Fruit fly (Drosophila melanogaster): ENCODE data around the gene CG7884.
A peak's percentile ranks its signal among the peaks of the same experiment; 100 is the strongest.

Gene CG7884

dm6 chrX:19268484-19269068 lies 48.2 kb downstream of the CG7884 start, which contains the start of gene CG8010 (continued):
- TF ChIP-seq CG6272 (GFP tag; IDR thresholded peaks at IDR 0.05) = no peak
- TF ChIP-seq CG6791 (GFP tag; IDR thresholded peaks at IDR 0.05; ENCODE audit: partially characterized antibody) = no peak
- TF ChIP-seq z (GFP tag; IDR thresholded peaks at IDR 0.05) = 0 out of 3 replicates have a peak, but pooled peaks have one; percentile 21
- no peak; the same call in 1 of the 2 replicates for TF ChIP-seq cas (GFP tag; IDR thresholded peaks at IDR 0.05)
- no peak for TF ChIP-seq croc (GFP tag; conservative IDR thresholded peaks at IDR 0.05)
- no peak for TF ChIP-seq Dip2 (GFP tag; IDR thresholded peaks at IDR 0.05)
- peak; percentile 47 for TF ChIP-seq slbo (GFP tag; IDR thresholded peaks at IDR 0.05)
- TF ChIP-seq Trl (optimal IDR thresholded peaks at IDR 0.05) = no peak
- peak; percentile 9 for TF ChIP-seq Trl (GFP tag; optimal IDR thresholded peaks at IDR 0.05)
- TF ChIP-seq hbn (GFP tag; IDR thresholded peaks at IDR 0.05; ENCODE audit: partially characterized antibody) = no peak
- no peak for TF ChIP-seq CG12942 (GFP tag; optimal IDR thresholded peaks at IDR 0.05)
- TF ChIP-seq CG7556 (GFP tag; optimal IDR thresholded peaks at IDR 0.05) = no peak
- no peak for TF ChIP-seq D (optimal IDR thresholded peaks at IDR 0.05)
- TF ChIP-seq D (GFP tag; optimal IDR thresholded peaks at IDR 0.05) = no peak
- TF ChIP-seq ham (GFP tag; IDR thresholded peaks at IDR 0.05) = no peak
- TF ChIP-seq Deaf1 (tag; optimal IDR thresholded peaks at IDR 0.05) = no peak
- no peak for TF ChIP-seq Stat92E (GFP tag; optimal IDR thresholded peaks at IDR 0.05)
- TF ChIP-seq Oaz (GFP tag; IDR thresholded peaks at IDR 0.05) = no peak
- TF ChIP-seq ash1 (GFP tag; optimal IDR thresholded peaks at IDR 0.05) = no peak
- no peak for TF ChIP-seq gro (GFP tag; optimal IDR thresholded peaks at IDR 0.05)
- no peak for TF ChIP-seq CG12071 (GFP tag; optimal IDR thresholded peaks at IDR 0.05)
- no peak for TF ChIP-seq Bdp1 (GFP tag; optimal IDR thresholded peaks at IDR 0.05)
- no peak for TF ChIP-seq dysf (GFP tag; IDR thresholded peaks at IDR 0.05)
- TF ChIP-seq row (GFP tag; IDR thresholded peaks at IDR 0.05) = peak; percentile 53
- peak; percentile 33; the same call in 1 of the 2 replicates for TF ChIP-seq CG32532 (GFP tag; IDR thresholded peaks at IDR 0.05)
- no peak for TF ChIP-seq psq (GFP tag; optimal IDR thresholded peaks at IDR 0.05)
- peak; percentile 17 for TF ChIP-seq HLHmδ (GFP tag; optimal IDR thresholded peaks at IDR 0.05)
- no peak for TF ChIP-seq danr (GFP tag; IDR thresholded peaks at IDR 0.05)
- no peak for TF ChIP-seq CG17568 (GFP tag; optimal IDR thresholded peaks at IDR 0.05)
- no peak for TF ChIP-seq ftz-f1 (GFP tag; optimal IDR thresholded peaks at IDR 0.05)
- no peak for TF ChIP-seq Mes4 (GFP tag; optimal IDR thresholded peaks at IDR 0.05)
- TF ChIP-seq en (GFP tag; optimal IDR thresholded peaks at IDR 0.05) = no peak
- TF ChIP-seq CG14860 (GFP tag; IDR thresholded peaks at IDR 0.05; ENCODE audit: partially characterized antibody) = no peak
- no peak for TF ChIP-seq sqz (GFP tag; optimal IDR thresholded peaks at IDR 0.05)
- TF ChIP-seq dan (GFP tag; IDR thresholded peaks at IDR 0.05) = no peak
- TF ChIP-seq CG9876 (GFP tag; optimal IDR thresholded peaks at IDR 0.05) = no peak
- no peak for TF ChIP-seq unpg (GFP tag; optimal IDR thresholded peaks at IDR 0.05)
- no peak for TF ChIP-seq abd-A (tag; optimal IDR thresholded peaks at IDR 0.05)
- peak; percentile 79 for TF ChIP-seq Dref (GFP tag; IDR thresholded peaks at IDR 0.05)
- peak; percentile 42; the same call in 1 of the 2 replicates for TF ChIP-seq nerfin-2 (GFP tag; IDR thresholded peaks at IDR 0.05; ENCODE audit: partially characterized antibody)
- no peak for TF ChIP-seq chn (GFP tag; optimal IDR thresholded peaks at IDR 0.05)
- TF ChIP-seq Doc2 (GFP tag; IDR thresholded peaks at IDR 0.05) = no peak
- TF ChIP-seq dm (GFP tag; optimal IDR thresholded peaks at IDR 0.05) = peak; percentile 78
- TF ChIP-seq Kr (GFP tag; optimal IDR thresholded peaks at IDR 0.05) = no peak
- TF ChIP-seq CG17328 (GFP tag; IDR thresholded peaks at IDR 0.05) = no peak
- no peak for TF ChIP-seq hkb (optimal IDR thresholded peaks at IDR 0.05)
- peak; percentile 34; the same call in 1 of the 2 replicates for TF ChIP-seq hkb (GFP tag; IDR thresholded peaks at IDR 0.05)
- TF ChIP-seq Poxn (GFP tag; IDR thresholded peaks at IDR 0.05) = no peak
- no peak for TF ChIP-seq pum (GFP tag; optimal IDR thresholded peaks at IDR 0.05)
- TF ChIP-seq slp2 (GFP tag; optimal IDR thresholded peaks at IDR 0.05) = no peak
- TF ChIP-seq insv (GFP tag; optimal IDR thresholded peaks at IDR 0.05) = no peak
- peak; percentile 49 for TF ChIP-seq CG2712 (tag; optimal IDR thresholded peaks at IDR 0.05)

Measured in whole organism, embryonic.